Worm (Caenorhabditis elegans) whole organism, L2 larva: ENCODE measurements around the gene K02D10.2.

Source experiments
- aly-2 ChIP-seq: fragments of 150-350 bp; optimal IDR thresholded peaks from 2 replicates; lab custom pipeline; 2014; ENCODE audit warnings: missing biosample characterization, missing genetic modification characterization
- ama-1 ChIP-seq: fragments of 150-350 bp; optimal IDR thresholded peaks from 2 replicates; lab custom pipeline; 2018; ENCODE audit warnings: inconsistent platforms
- dmd-4 ChIP-seq: sonication (generic microtip); optimal IDR thresholded peaks from 2 replicates; lab custom pipeline; 2017; ENCODE audit warnings: missing biosample characterization, missing genetic modification characterization
- elt-3 ChIP-seq: sonication (generic microtip); optimal IDR thresholded peaks from 2 replicates; lab custom pipeline; 2017; ENCODE audit warnings: missing biosample characterization, missing genetic modification characterization
- fos-1 ChIP-seq: fragments of 150-350 bp; optimal IDR thresholded peaks from 2 replicates; lab custom pipeline; 2014; ENCODE audit warnings: missing biosample characterization, missing genetic modification characterization
- lin-39 ChIP-seq: fragments of 150-350 bp; optimal IDR thresholded peaks from 2 replicates; lab custom pipeline; 2014; ENCODE audit warnings: missing biosample characterization, missing genetic modification reagents, missing genetic modification characterization
- nhr-11 ChIP-seq: fragments of 150-350 bp; optimal IDR thresholded peaks from 2 replicates; lab custom pipeline; 2014; ENCODE audit warnings: missing biosample characterization, missing genetic modification characterization
- nhr-25 ChIP-seq: fragments of 150-350 bp; sonication (generic microtip); optimal IDR thresholded peaks from 3 replicates; lab custom pipeline; 2014; ENCODE audit warnings: missing biosample characterization, missing genetic modification characterization
- nhr-77 ChIP-seq: fragments of 150-350 bp; optimal IDR thresholded peaks from 2 replicates; lab custom pipeline; 2014; ENCODE audit warnings: missing biosample characterization, missing genetic modification characterization
- unc-55 ChIP-seq: fragments of 150-350 bp; sonication (generic microtip); optimal IDR thresholded peaks from 3 replicates; lab custom pipeline; 2014; ENCODE audit warnings: missing biosample characterization, missing genetic modification reagents, missing genetic modification characterization
- unc-62 ChIP-seq: fragments of 150-350 bp; optimal IDR thresholded peaks from 2 replicates; lab custom pipeline; 2014; ENCODE audit warnings: missing biosample characterization, missing genetic modification reagents, missing genetic modification characterization
- ztf-4 ChIP-seq: fragments of 150-350 bp; optimal IDR thresholded peaks from 2 replicates; lab custom pipeline; 2014; ENCODE audit warnings: missing biosample characterization, missing genetic modification characterization

ce11 chrIII:8788690-8789089, 17.6 kb upstream of the K02D10.2 start:
- TF ChIP-seq lin-39 (tag; lab: Kevin White, UChicago) (no peak), nhr-11 (no peak), ztf-4 (no peak), aly-2 (tag; lab: Kevin White, UChicago) (no peak), nhr-77 (tag; lab: Kevin White, UChicago) (no peak), nhr-25 (tag; lab: Kevin White, UChicago) (no peak), dmd-4 (tag; lab: Kevin White, UChicago) (no peak), unc-62 (GFP tag; lab: Kevin White, UChicago) (no peak), unc-55 (peak; percentile 3), fos-1 (no peak), ama-1 (no peak), elt-3 (tag; lab: Kevin White, UChicago) (no peak)
